Worm (Caenorhabditis elegans) whole organism, L2 larva: ENCODE results near the gene ccm-2.
A peak's percentile ranks its signal among the peaks of the same experiment; 100 is the strongest.

Source experiments
- F13H6.1 ChIP-seq: sonication (generic microtip); optimal IDR thresholded peaks from 2 replicates; lab custom pipeline; 2016; ENCODE audit warnings: missing genetic modification characterization, missing compliant biosample characterization
- R02D3.7 ChIP-seq: fragments of 150-350 bp; optimal IDR thresholded peaks from 2 replicates; lab custom pipeline; 2014; ENCODE audit warnings: missing biosample characterization, missing genetic modification characterization
- ZK546.5 ChIP-seq: sonication (generic microtip); optimal IDR thresholded peaks from 2 replicates; lab custom pipeline; 2017; ENCODE audit warnings: missing biosample characterization, missing genetic modification characterization
- blmp-1 ChIP-seq: sonication (generic microtip); optimal IDR thresholded peaks from 2 replicates; lab custom pipeline; 2017; ENCODE audit warnings: missing genetic modification characterization, mild to moderate bottlenecking, missing compliant biosample characterization, antibody characterized with exemption, moderate library complexity; ENCODE audit not compliant: insufficient read depth
- ceh-16 ChIP-seq: fragments of 150-350 bp; optimal IDR thresholded peaks from 2 replicates; lab custom pipeline; 2014; ENCODE audit warnings: missing biosample characterization, missing genetic modification characterization
- ceh-82 ChIP-seq: fragments of 150-350 bp; optimal IDR thresholded peaks from 2 replicates; lab custom pipeline; 2014; ENCODE audit warnings: missing biosample characterization, missing genetic modification characterization
- crh-2 ChIP-seq: sonication (generic microtip); optimal IDR thresholded peaks from 2 replicates; lab custom pipeline; 2017; ENCODE audit warnings: missing biosample characterization, missing genetic modification characterization
- dmd-4 ChIP-seq: sonication (generic microtip); optimal IDR thresholded peaks from 2 replicates; lab custom pipeline; 2017; ENCODE audit warnings: missing biosample characterization, missing genetic modification characterization
- egl-27 ChIP-seq: sonication (generic microtip); optimal IDR thresholded peaks from 3 replicates; lab custom pipeline; 2017; ENCODE audit warnings: missing biosample characterization, missing genetic modification reagents, missing genetic modification characterization
- elt-1 ChIP-seq: fragments of 150-350 bp; optimal IDR thresholded peaks from 2 replicates; lab custom pipeline; 2014; ENCODE audit warnings: missing biosample characterization, missing genetic modification characterization
- elt-3 ChIP-seq: sonication (generic microtip); optimal IDR thresholded peaks from 2 replicates; lab custom pipeline; 2017; ENCODE audit warnings: missing biosample characterization, missing genetic modification characterization
- fos-1 ChIP-seq: fragments of 150-350 bp; optimal IDR thresholded peaks from 2 replicates; lab custom pipeline; 2014; ENCODE audit warnings: missing biosample characterization, missing genetic modification characterization
- lin-13 ChIP-seq: fragments of 150-350 bp; optimal IDR thresholded peaks from 2 replicates; lab custom pipeline; 2014; ENCODE audit warnings: missing biosample characterization, missing genetic modification reagents, missing genetic modification characterization
- lin-39 ChIP-seq: fragments of 150-350 bp; optimal IDR thresholded peaks from 2 replicates; lab custom pipeline; 2014; ENCODE audit warnings: missing biosample characterization, missing genetic modification reagents, missing genetic modification characterization
- lsy-2 ChIP-seq, 2 experiments: fragments of 150-350 bp in 1 of 2; sonication (generic microtip) in 1 of 2; optimal IDR thresholded peaks; 2 replicates each; lab custom pipeline; 2014 to 2017; ENCODE audit warnings: missing biosample characterization in 2 of 2, missing genetic modification characterization in 2 of 2
- mab-5 ChIP-seq: fragments of 150-350 bp; optimal IDR thresholded peaks from 2 replicates; lab custom pipeline; 2014; ENCODE audit warnings: missing biosample characterization, missing genetic modification characterization
- nhr-10 ChIP-seq: sonication (generic microtip); optimal IDR thresholded peaks from 2 replicates; lab custom pipeline; 2017; ENCODE audit warnings: missing biosample characterization, missing genetic modification characterization
- nhr-129 ChIP-seq: fragments of 150-350 bp; optimal IDR thresholded peaks from 2 replicates; lab custom pipeline; 2014; ENCODE audit warnings: missing biosample characterization, missing genetic modification characterization
- nhr-23 ChIP-seq: fragments of 150-350 bp; optimal IDR thresholded peaks from 2 replicates; lab custom pipeline; 2014; ENCODE audit warnings: missing biosample characterization, missing genetic modification reagents, missing genetic modification characterization
- nhr-77 ChIP-seq: fragments of 150-350 bp; optimal IDR thresholded peaks from 2 replicates; lab custom pipeline; 2014; ENCODE audit warnings: missing biosample characterization, missing genetic modification characterization
- skn-1 ChIP-seq: sonication (generic microtip); optimal IDR thresholded peaks from 2 replicates; lab custom pipeline; 2017; ENCODE audit warnings: missing biosample characterization, missing genetic modification characterization
- sma-3 ChIP-seq: sonication (generic microtip); optimal IDR thresholded peaks from 2 replicates; lab custom pipeline; 2016; ENCODE audit warnings: missing genetic modification reagents, missing genetic modification characterization, missing compliant biosample characterization
- sma-9 ChIP-seq, 2 experiments: fragments of 150-350 bp in 1 of 2; sonication (generic microtip) in 1 of 2; optimal IDR thresholded peaks; 2 replicates each; lab custom pipeline; 2014 to 2016; ENCODE audit warnings: missing genetic modification characterization in 2 of 2, mild to moderate bottlenecking in 1 of 2, missing biosample characterization in 1 of 2, missing compliant biosample characterization in 1 of 2, missing genetic modification reagents in 1 of 2, moderate library complexity in 1 of 2
- unc-55 ChIP-seq: fragments of 150-350 bp; sonication (generic microtip); optimal IDR thresholded peaks from 3 replicates; lab custom pipeline; 2014; ENCODE audit warnings: missing biosample characterization, missing genetic modification reagents, missing genetic modification characterization
- ztf-11 ChIP-seq: sonication (generic microtip); optimal IDR thresholded peaks from 2 replicates; lab custom pipeline; 2017; ENCODE audit warnings: missing biosample characterization, missing genetic modification characterization

Gene ccm-2

DNA sequence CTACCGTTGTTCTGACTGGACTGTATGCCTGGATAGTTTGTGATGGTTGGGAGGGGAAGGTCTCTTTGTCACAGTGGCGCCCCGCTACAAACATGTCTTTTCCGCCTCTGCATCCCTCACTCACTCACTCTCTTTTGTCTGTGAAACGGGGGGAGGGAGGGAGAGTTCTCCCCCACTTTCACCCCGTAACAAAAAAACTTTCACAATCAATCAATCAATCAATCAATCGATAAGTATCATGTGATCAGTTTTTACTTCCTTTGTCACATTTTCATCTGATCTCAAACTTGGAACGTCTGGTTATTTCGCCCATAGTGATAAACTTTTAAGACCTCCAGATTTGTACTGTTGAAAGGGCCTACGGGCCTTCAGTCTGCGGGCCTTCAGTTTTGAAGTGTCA lies 57.2 kb downstream of the ccm-2 start:
- TF ChIP-seq elt-1 (no peak), blmp-1 (tag; lab: Kevin White, UChicago) (peak; percentile 77), mab-5 (no peak)

DNA sequence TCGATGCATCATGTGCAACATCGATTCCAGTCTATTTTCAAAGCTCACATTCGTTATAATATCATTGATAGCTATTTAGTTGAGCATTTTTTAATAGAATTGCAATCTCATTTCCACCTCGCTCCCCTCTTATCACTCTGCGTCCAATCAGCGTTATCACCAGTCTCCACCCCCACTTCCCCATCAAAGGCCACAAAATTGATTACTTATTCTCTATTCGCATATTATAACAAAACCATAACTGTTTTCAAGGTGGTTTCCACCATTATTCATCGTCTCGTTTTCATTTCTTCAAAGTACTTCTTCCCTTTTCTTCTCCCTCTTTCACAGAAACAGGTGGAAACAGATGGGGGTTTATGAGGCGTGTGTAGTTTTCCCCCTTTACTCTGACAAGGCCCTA lies 58.2 kb downstream of the ccm-2 start:
- TF ChIP-seq unc-55 (no peak), elt-3 (no peak), lsy-2 (tag; optimal IDR thresholded peaks at IDR 0.05; lab: Kevin White, UChicago) (no peak), ceh-82 (tag; lab: Kevin White, UChicago) (no peak), fos-1 (tag; lab: Kevin White, UChicago) (no peak), ztf-11 (no peak), dmd-4 (tag; lab: Kevin White, UChicago) (no peak), lin-39 (tag; lab: Kevin White, UChicago) (no peak), nhr-77 (no peak), ceh-16 (no peak), sma-3 (GFP tag; lab: Kevin White, UChicago) (no peak), egl-27 (no peak), sma-9 (GFP tag; optimal IDR thresholded peaks at IDR 0.05; lab: Kevin White, UChicago) (no peak), sma-9 (tag; optimal IDR thresholded peaks at IDR 0.05; lab: Kevin White, UChicago) (no peak), nhr-129 (tag; lab: Kevin White, UChicago) (no peak), ZK546.5 (no peak), nhr-23 (tag; lab: Kevin White, UChicago) (no peak), skn-1 (tag; lab: Kevin White, UChicago) (no peak)

DNA sequence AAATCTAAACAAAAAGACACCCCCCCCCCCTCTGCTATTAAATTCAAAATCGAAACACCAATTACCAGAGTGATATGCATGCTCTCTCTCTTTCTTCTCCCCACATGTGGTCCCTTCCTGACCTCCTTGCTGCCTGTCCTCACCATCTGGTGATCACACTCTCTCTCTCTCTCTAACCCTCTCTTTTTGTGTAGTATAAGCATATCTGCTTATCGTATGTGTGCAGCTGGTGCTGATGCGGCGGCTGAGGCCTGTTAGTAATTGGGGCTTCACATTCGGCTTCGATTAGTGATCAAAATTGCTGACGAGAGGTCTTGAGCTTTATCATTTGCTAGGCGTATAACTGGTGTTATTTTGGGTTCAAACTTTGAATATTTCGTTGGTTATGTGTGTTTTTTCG lies 60.6 kb downstream of the ccm-2 start:
- TF ChIP-seq R02D3.7 (tag; lab: Kevin White, UChicago) (no peak), lin-13 (GFP tag; lab: Kevin White, UChicago) (no peak), unc-55 (peak; percentile 6)

- TF ChIP-seq crh-2 (tag; lab: Kevin White, UChicago) (no peak), F13H6.1 (no peak), nhr-129 (tag; lab: Kevin White, UChicago) (no peak), ztf-11 (no peak), nhr-10 (no peak)
These were observed 61.7 kb downstream of the ccm-2 start for ce11 chrIV:1896145-1896544.
